Fruit fly (Drosophila melanogaster) whole organism, embryonic: ENCODE measurements around the gene CG7912.
A peak's percentile ranks its signal among the peaks of the same experiment; 100 is the strongest.

Source experiments
- Aef1 ChIP-seq: fragments of 200-800 bp; sonication (Bioruptor generic); IDR thresholded peaks from 3 replicates; pipeline ENCODE4 v1.3.6; 2022; ENCODE audit warnings: missing biosample characterization, missing genetic modification characterization
- Bteb2 ChIP-seq: fragments of 200-800 bp; sonication (Bioruptor generic); optimal IDR thresholded peaks from 2 replicates; lab custom pipeline; 2016; ENCODE audit warnings: missing biosample characterization, missing genetic modification characterization
- CG10654 ChIP-seq: fragments of 200-800 bp; sonication (Bioruptor generic); optimal IDR thresholded peaks from 2 replicates; lab custom pipeline; 2016; ENCODE audit warnings: missing biosample characterization, missing genetic modification characterization
- CG12942 ChIP-seq: fragments of 200-800 bp; sonication (Bioruptor generic); optimal IDR thresholded peaks from 3 replicates; lab custom pipeline; 2016; ENCODE audit warnings: missing biosample characterization, missing genetic modification characterization
- CG13287 ChIP-seq: fragments of 200-800 bp; sonication (Bioruptor generic); IDR thresholded peaks from 2 replicates; pipeline ENCODE4 v1.3.6; 2022; ENCODE audit warnings: missing biosample characterization, missing genetic modification characterization; ENCODE audit not compliant: partially characterized antibody
- CG13296 ChIP-seq: fragments of 200-800 bp; sonication (Bioruptor generic); optimal IDR thresholded peaks from 3 replicates; lab custom pipeline; 2018; ENCODE audit warnings: missing biosample characterization, mild to moderate bottlenecking, missing genetic modification characterization
- CG13424 ChIP-seq: fragments of 200-800 bp; sonication (Bioruptor generic); optimal IDR thresholded peaks from 2 replicates; lab custom pipeline; 2019; ENCODE audit warnings: missing biosample characterization, mild to moderate bottlenecking, missing genetic modification characterization, moderate library complexity
- CG14050 ChIP-seq: fragments of 200-800 bp; sonication (Bioruptor generic); IDR thresholded peaks from 3 replicates; pipeline ENCODE4 v1.3.6; 2022; ENCODE audit warnings: missing biosample characterization, missing genetic modification characterization
- CG16779 ChIP-seq: fragments of 200-800 bp; sonication (Bioruptor generic); IDR thresholded peaks from 2 replicates; pipeline ENCODE4 v1.3.6; 2022; ENCODE audit warnings: missing biosample characterization, missing genetic modification characterization
- CG17829 ChIP-seq: fragments of 200-800 bp; optimal IDR thresholded peaks from 2 replicates; lab custom pipeline; 2019; ENCODE audit warnings: missing biosample characterization, mild to moderate bottlenecking, missing genetic modification characterization, moderate library complexity
- CG2712 ChIP-seq: fragments of 200-800 bp; optimal IDR thresholded peaks from 3 replicates; lab custom pipeline; 2019; ENCODE audit warnings: missing biosample characterization, mild to moderate bottlenecking, missing genetic modification characterization, moderate library complexity
- CG32772 ChIP-seq: fragments of 200-800 bp; sonication (Bioruptor generic); IDR thresholded peaks from 2 replicates; pipeline ENCODE4 v1.3.6; 2022; ENCODE audit warnings: missing biosample characterization, missing genetic modification characterization
- CG5953 ChIP-seq: fragments of 200-800 bp; sonication (Bioruptor generic); IDR thresholded peaks from 2 replicates; pipeline ENCODE4 v1.3.6; 2022; ENCODE audit warnings: missing biosample characterization, missing genetic modification characterization
- CG6689 ChIP-seq: fragments of 200-800 bp; sonication (Bioruptor generic); IDR thresholded peaks from 2 replicates; pipeline ENCODE4 v1.3.6; 2022; ENCODE audit warnings: missing biosample characterization, missing genetic modification characterization
- CG9876 ChIP-seq: fragments of 200-800 bp; sonication (Bioruptor generic); optimal IDR thresholded peaks from 2 replicates; lab custom pipeline; 2016; ENCODE audit warnings: missing biosample characterization, missing genetic modification characterization
- CG9932 ChIP-seq: fragments of 200-800 bp; sonication (Bioruptor generic); IDR thresholded peaks from 2 replicates; pipeline ENCODE4 v1.3.6; 2022; ENCODE audit warnings: missing biosample characterization, missing genetic modification characterization
- CHES-1-like ChIP-seq: fragments of 200-800 bp; sonication (Bioruptor generic); optimal IDR thresholded peaks from 2 replicates; lab custom pipeline; 2016; ENCODE audit warnings: missing biosample characterization, missing genetic modification characterization
- CTCF ChIP-seq: fragments of 200-800 bp; sonication (Bioruptor generic); optimal IDR thresholded peaks from 2 replicates; lab custom pipeline; 2017; ENCODE audit warnings: missing biosample characterization, mild to moderate bottlenecking, missing genetic modification characterization, moderate library complexity
- Dbx ChIP-seq: fragments of 200-800 bp; sonication (Bioruptor generic); IDR thresholded peaks from 3 replicates; pipeline ENCODE4 v1.3.6; 2022; ENCODE audit warnings: missing biosample characterization, missing genetic modification characterization
- Dip2 ChIP-seq: fragments of 200-800 bp; sonication (Bioruptor generic); IDR thresholded peaks from 2 replicates; pipeline ENCODE4 v1.3.6; 2022; ENCODE audit warnings: missing biosample characterization, missing genetic modification characterization
- Dip3 ChIP-seq: fragments of 200-800 bp; sonication (Bioruptor generic); optimal IDR thresholded peaks from 3 replicates; lab custom pipeline; 2016; ENCODE audit warnings: missing biosample characterization, missing genetic modification characterization
- Dref ChIP-seq: fragments of 200-800 bp; sonication (Bioruptor generic); IDR thresholded peaks from 2 replicates; pipeline ENCODE4 v1.3.6; 2022; ENCODE audit warnings: missing biosample characterization, missing genetic modification characterization
- Elba2 ChIP-seq: fragments of 200-800 bp; sonication (Bioruptor generic); optimal IDR thresholded peaks from 3 replicates; lab custom pipeline; 2016; ENCODE audit warnings: missing biosample characterization, missing genetic modification characterization
- Gsc ChIP-seq: fragments of 200-800 bp; sonication (Bioruptor generic); IDR thresholded peaks from 2 replicates; pipeline ENCODE4 v1.3.6; 2022; ENCODE audit warnings: missing biosample characterization, missing genetic modification characterization
- HmgD ChIP-seq: fragments of 200-800 bp; sonication (Bioruptor generic); optimal IDR thresholded peaks from 3 replicates; lab custom pipeline; 2016; ENCODE audit warnings: missing biosample characterization, missing genetic modification characterization
- MBD-R2 ChIP-seq: fragments of 200-800 bp; sonication (Bioruptor generic); IDR thresholded peaks from 2 replicates; pipeline ENCODE4 v1.3.6; 2022; ENCODE audit warnings: missing biosample characterization, missing genetic modification characterization
- Max ChIP-seq: fragments of 200-800 bp; sonication (Bioruptor generic); optimal IDR thresholded peaks from 2 replicates; lab custom pipeline; 2016; ENCODE audit warnings: missing biosample characterization, mild to moderate bottlenecking, missing genetic modification characterization
- Mrtf ChIP-seq: fragments of 200-800 bp; sonication (Bioruptor generic); IDR thresholded peaks from 3 replicates; pipeline ENCODE4 v1.3.6; 2022; ENCODE audit warnings: missing biosample characterization, missing genetic modification characterization
- Rx ChIP-seq: fragments of 200-800 bp; sonication (Bioruptor generic); IDR thresholded peaks from 2 replicates; pipeline ENCODE4 v1.3.6; 2022; ENCODE audit warnings: missing biosample characterization, missing genetic modification characterization
- Scr ChIP-seq: fragments of 200-800 bp; sonication (Bioruptor generic); IDR thresholded peaks from 2 replicates; pipeline ENCODE4 v1.3.6; 2022; ENCODE audit warnings: missing biosample characterization, missing genetic modification characterization; ENCODE audit not compliant: partially characterized antibody
- Sox100B ChIP-seq: fragments of 200-800 bp; sonication (Bioruptor generic); optimal IDR thresholded peaks from 3 replicates; lab custom pipeline; 2018; ENCODE audit warnings: missing biosample characterization, mild to moderate bottlenecking, missing genetic modification characterization
- Sry-β ChIP-seq: fragments of 200-800 bp; sonication (Bioruptor generic); optimal IDR thresholded peaks from 2 replicates; lab custom pipeline; 2018; ENCODE audit warnings: missing biosample characterization, mild to moderate bottlenecking, missing genetic modification characterization, moderate library complexity
- abd-A ChIP-seq: fragments of 200-800 bp; sonication (Bioruptor generic); optimal IDR thresholded peaks from 3 replicates; lab custom pipeline; 2019; ENCODE audit warnings: missing biosample characterization, mild to moderate bottlenecking, missing genetic modification characterization, moderate library complexity
- aop ChIP-seq: fragments of 200-800 bp; sonication (Bioruptor generic); IDR thresholded peaks from 2 replicates; pipeline ENCODE4 v1.3.6; 2022; ENCODE audit warnings: missing biosample characterization, missing genetic modification characterization
- ftz-f1 ChIP-seq: fragments of 200-800 bp; sonication (Bioruptor generic); optimal IDR thresholded peaks from 2 replicates; lab custom pipeline; 2016; ENCODE audit warnings: missing biosample characterization, missing genetic modification characterization
- gsb ChIP-seq: fragments of 200-800 bp; sonication (Bioruptor generic); IDR thresholded peaks from 2 replicates; pipeline ENCODE4 v1.3.6; 2022; ENCODE audit warnings: missing biosample characterization, missing genetic modification characterization
- kay ChIP-seq: fragments of 200-800 bp; sonication (Bioruptor generic); optimal IDR thresholded peaks from 2 replicates; lab custom pipeline; 2016; ENCODE audit warnings: missing biosample characterization, missing genetic modification characterization
- klu ChIP-seq: fragments of 200-800 bp; sonication (Bioruptor generic); IDR thresholded peaks from 2 replicates; pipeline ENCODE4 v1.3.6; 2022; ENCODE audit warnings: missing biosample characterization, missing genetic modification characterization
- lmd ChIP-seq: fragments of 200-800 bp; sonication (Bioruptor generic); IDR thresholded peaks from 2 replicates; pipeline ENCODE4 v1.3.6; 2022; ENCODE audit warnings: missing biosample characterization, missing genetic modification characterization
- luna ChIP-seq: fragments of 200-800 bp; sonication (Bioruptor generic); optimal IDR thresholded peaks from 2 replicates; lab custom pipeline; 2016; ENCODE audit warnings: missing biosample characterization, missing genetic modification characterization
- nerfin-1 ChIP-seq: fragments of 200-800 bp; sonication (Bioruptor generic); optimal IDR thresholded peaks from 3 replicates; lab custom pipeline; 2019; ENCODE audit warnings: missing biosample characterization, mild to moderate bottlenecking, missing genetic modification characterization, moderate library complexity
- phol ChIP-seq: fragments of 200-800 bp; sonication (Bioruptor generic); optimal IDR thresholded peaks from 3 replicates; lab custom pipeline; 2018; ENCODE audit warnings: missing biosample characterization, mild to moderate bottlenecking, missing genetic modification characterization, moderate library complexity
- pnt ChIP-seq: fragments of 200-800 bp; sonication (Bioruptor generic); optimal IDR thresholded peaks from 3 replicates; lab custom pipeline; 2016; ENCODE audit warnings: missing biosample characterization, missing genetic modification characterization
- sd ChIP-seq: fragments of 200-800 bp; sonication (Bioruptor generic); optimal IDR thresholded peaks from 3 replicates; lab custom pipeline; 2018; ENCODE audit warnings: missing biosample characterization, mild to moderate bottlenecking, missing genetic modification characterization, moderate library complexity
- seq ChIP-seq: fragments of 200-800 bp; sonication (Bioruptor generic); IDR thresholded peaks from 2 replicates; pipeline ENCODE4 v1.3.6; 2022; ENCODE audit warnings: missing biosample characterization, missing genetic modification characterization
- sim ChIP-seq: fragments of 200-800 bp; sonication (Bioruptor generic); IDR thresholded peaks from 2 replicates; pipeline ENCODE4 v1.3.6; 2022; ENCODE audit warnings: missing biosample characterization, missing genetic modification characterization
- slou ChIP-seq: fragments of 200-800 bp; sonication (Bioruptor generic); optimal IDR thresholded peaks from 3 replicates; lab custom pipeline; 2016; ENCODE audit warnings: missing biosample characterization, missing genetic modification characterization
- sna ChIP-seq: fragments of 200-800 bp; sonication (Bioruptor generic); IDR thresholded peaks from 2 replicates; pipeline ENCODE4 v1.3.6; 2022; ENCODE audit warnings: missing biosample characterization, missing genetic modification characterization; ENCODE audit not compliant: partially characterized antibody
- tna ChIP-seq: fragments of 200-800 bp; sonication (Bioruptor generic); IDR thresholded peaks from 2 replicates; pipeline ENCODE4 v1.3.6; 2022; ENCODE audit warnings: missing biosample characterization, missing genetic modification characterization; ENCODE audit not compliant: partially characterized antibody
- toy ChIP-seq: fragments of 200-800 bp; sonication (Bioruptor generic); IDR thresholded peaks from 2 replicates; pipeline ENCODE4 v1.3.6; 2022; ENCODE audit warnings: missing biosample characterization, missing genetic modification characterization
- trem ChIP-seq: fragments of 200-800 bp; optimal IDR thresholded peaks from 3 replicates; lab custom pipeline; 2019; ENCODE audit warnings: missing biosample characterization, mild to moderate bottlenecking, missing genetic modification characterization, moderate library complexity
- vvl ChIP-seq: fragments of 200-800 bp; sonication (Bioruptor generic); IDR thresholded peaks from 2 replicates; pipeline ENCODE4 v1.3.6; 2022; ENCODE audit warnings: missing biosample characterization, missing genetic modification characterization

CG7912 gene

dm6 chr3R:29997607-29998236 is 11.3 kb downstream of the CG7912 start, which contains the start of the genes CG15525 and CG11504 (continued):
- TF ChIP-seq trem (tag; lab: Kevin White, UChicago): peak; percentile 85
- TF ChIP-seq abd-A: no peak
- TF ChIP-seq CG9932 (GFP tag; lab: Robert Waterston, UW): peak; percentile 84
- peak; percentile 62; the same call in 1 of the 2 replicates for TF ChIP-seq vvl
- TF ChIP-seq ftz-f1 (GFP tag; lab: Kevin White, UChicago): no peak
- peak; percentile 38; the same call in 1 of the 2 replicates for TF ChIP-seq CG5953 (GFP tag; lab: Robert Waterston, UW)
- TF ChIP-seq lmd: 0 out of 2 replicates have a peak, but pooled peaks have one; percentile 33
- TF ChIP-seq Aef1: peak; percentile 78
- TF ChIP-seq sim (GFP tag; lab: Robert Waterston, UW): no peak
- peak; percentile 53; the same call in 1 of the 2 replicates for TF ChIP-seq CG6689 (GFP tag; lab: Robert Waterston, UW)
- TF ChIP-seq Elba2 (GFP tag; lab: Kevin White, UChicago): peak; percentile 6
- TF ChIP-seq Rx (GFP tag; lab: Robert Waterston, UW): 0 out of 2 replicates have a peak, but pooled peaks have one; percentile 36
- TF ChIP-seq CTCF (GFP tag; lab: Kevin White, UChicago): no peak
- TF ChIP-seq Dip2 (GFP tag; lab: Robert Waterston, UW): no peak
- TF ChIP-seq gsb (GFP tag; lab: Robert Waterston, UW): no peak
- peak; percentile 92 for TF ChIP-seq Scr
- no peak for TF ChIP-seq CG2712 (tag; lab: Kevin White, UChicago)
- peak; percentile 72 for TF ChIP-seq Dip3
- TF ChIP-seq pnt (GFP tag; lab: Kevin White, UChicago): peak; percentile 24
- no peak for TF ChIP-seq sd (tag; lab: Kevin White, UChicago)
- peak; percentile 26 for TF ChIP-seq CG12942 (GFP tag; lab: Kevin White, UChicago)
- peak; percentile 38 for TF ChIP-seq CG10654
- no peak for TF ChIP-seq Sry-β (GFP tag; lab: Kevin White, UChicago)
- TF ChIP-seq HmgD (GFP tag; lab: Kevin White, UChicago): peak; percentile 10
- TF ChIP-seq luna (GFP tag; lab: Kevin White, UChicago): no peak
- no peak for TF ChIP-seq CG9876
- TF ChIP-seq CG17829 (tag; lab: Kevin White, UChicago): peak; percentile 43
- no peak for TF ChIP-seq CG16779
- peak; percentile 49 for TF ChIP-seq Max (GFP tag; lab: Kevin White, UChicago)
- TF ChIP-seq phol (tag; lab: Kevin White, UChicago): peak; percentile 96
- TF ChIP-seq Dref (GFP tag; lab: Robert Waterston, UW): peak; percentile 90
- TF ChIP-seq Mrtf (GFP tag; lab: Robert Waterston, UW): no peak
- TF ChIP-seq toy (GFP tag; lab: Robert Waterston, UW): no peak
- TF ChIP-seq CG14050 (GFP tag; lab: Robert Waterston, UW): no peak
- peak; percentile 73 for TF ChIP-seq CG32772
- peak; percentile 89 for TF ChIP-seq sna (GFP tag; lab: Robert Waterston, UW)
- peak; percentile 62; the same call in 1 of the 2 replicates for TF ChIP-seq tna (GFP tag; lab: Robert Waterston, UW)
- TF ChIP-seq CG13287 (GFP tag; lab: Robert Waterston, UW): peak; percentile 95
- TF ChIP-seq Bteb2 (GFP tag; lab: Kevin White, UChicago): peak; percentile 33
- TF ChIP-seq Sox100B: no peak
- TF ChIP-seq Dbx: peak; percentile 69; the same call in 2 of the 3 replicates
- peak; percentile 39 for TF ChIP-seq CG13424
- TF ChIP-seq kay (GFP tag; lab: Kevin White, UChicago): peak; percentile 14
- TF ChIP-seq klu: peak; percentile 37; the same call in 1 of the 2 replicates
- TF ChIP-seq CHES-1-like (GFP tag; lab: Kevin White, UChicago): peak; percentile 64
- TF ChIP-seq slou (GFP tag; lab: Kevin White, UChicago): no peak
- peak; percentile 36; the same call in 1 of the 2 replicates for TF ChIP-seq seq (GFP tag; lab: Robert Waterston, UW)
- TF ChIP-seq MBD-R2 (GFP tag; lab: Robert Waterston, UW): peak; percentile 95
- peak; percentile 46 for TF ChIP-seq nerfin-1 (tag; lab: Kevin White, UChicago)
- no peak for TF ChIP-seq Gsc (GFP tag; lab: Robert Waterston, UW)
- no peak for TF ChIP-seq CG13296
- no peak for TF ChIP-seq aop (GFP tag; lab: Robert Waterston, UW)
